Worm (Caenorhabditis elegans): ENCODE measurements around the gene M163.1.

Gene M163.1

DNA sequence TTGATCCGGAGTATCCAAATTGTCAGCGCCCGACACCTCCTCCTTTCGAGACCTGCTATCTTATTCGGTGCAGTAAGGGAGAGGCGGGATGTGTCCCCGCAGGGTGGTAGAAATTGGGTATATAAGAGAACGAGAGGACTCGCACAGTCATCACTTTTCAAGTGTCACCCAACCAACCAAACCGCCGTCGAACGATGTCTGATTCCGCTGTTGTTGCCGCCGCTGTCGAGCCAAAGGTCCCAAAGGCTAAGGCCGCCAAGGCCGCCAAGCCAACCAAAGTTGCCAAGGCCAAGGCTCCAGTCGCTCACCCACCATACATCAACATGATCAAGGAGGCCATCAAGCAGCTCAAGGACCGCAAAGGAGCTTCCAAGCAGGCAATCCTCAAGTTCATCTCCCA, 13.7 kb downstream of the M163.1 start, which contains the start of gene his-24 (continued):
- TF ChIP-seq F23B12.7 (tag; optimal IDR thresholded peaks at IDR 0.05; ENCODE audit: insufficient read depth): peak; percentile 36
- TF ChIP-seq dox-1 (GFP tag; IDR thresholded peaks at IDR 0.05): peak; percentile 71
- no peak for TF ChIP-seq hlh-12 (tag; optimal IDR thresholded peaks at IDR 0.05)
- TF ChIP-seq attf-5 (GFP tag; optimal IDR thresholded peaks at IDR 0.05): no peak
- peak; percentile 64 for TF ChIP-seq K12H6.12 (tag; optimal IDR thresholded peaks at IDR 0.05)
- TF ChIP-seq ztf-26 (tag; optimal IDR thresholded peaks at IDR 0.05): no peak
- TF ChIP-seq ceh-100 (GFP tag; IDR thresholded peaks at IDR 0.05): no peak
- peak; percentile 24 for TF ChIP-seq ama-1 (optimal IDR thresholded peaks at IDR 0.05)
- no peak for TF ChIP-seq ama-1 (GFP tag; optimal IDR thresholded peaks at IDR 0.05)
- peak; percentile 77 for TF ChIP-seq ceh-27 (GFP tag; optimal IDR thresholded peaks at IDR 0.05)
- peak; percentile 37 for TF ChIP-seq nhr-80 (tag; optimal IDR thresholded peaks at IDR 0.05)

DNA sequence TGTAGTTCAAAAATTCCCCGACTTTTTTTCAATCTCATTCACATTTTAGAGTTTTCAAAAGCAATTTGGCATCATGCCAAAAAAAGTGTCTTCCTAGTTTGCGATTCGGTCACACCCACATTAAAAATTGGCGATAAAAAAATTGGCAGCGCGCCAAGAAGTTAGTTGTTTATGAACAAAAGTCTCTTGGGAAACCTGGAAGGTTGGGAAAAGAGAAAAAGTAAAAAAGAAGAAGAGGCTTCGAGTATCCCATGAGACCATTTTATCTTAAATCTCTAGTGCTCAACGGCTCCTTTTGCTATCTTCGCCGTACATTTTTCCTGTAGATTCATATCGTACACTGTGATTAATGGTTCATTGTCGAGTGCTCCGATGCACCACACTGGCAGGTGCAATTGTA, 15.8 kb downstream of the M163.1 start:
- no peak for TF ChIP-seq hlh-26 (GFP tag; conservative IDR thresholded peaks at IDR 0.05)
- TF ChIP-seq repo-1 (tag; optimal IDR thresholded peaks at IDR 0.05): no peak
- TF ChIP-seq cebp-1 (GFP tag; IDR thresholded peaks at IDR 0.05): no peak
- no peak for TF ChIP-seq cebp-1 (tag; optimal IDR thresholded peaks at IDR 0.05)
- no peak for TF ChIP-seq Y95B8A.8 (GFP tag; IDR thresholded peaks at IDR 0.05)
- no peak for TF ChIP-seq tbx-9 (tag; optimal IDR thresholded peaks at IDR 0.05; ENCODE audit: borderline replicate concordance)
- no peak for TF ChIP-seq F22D6.2 (tag; optimal IDR thresholded peaks at IDR 0.05)
- TF ChIP-seq rpc-1 (optimal IDR thresholded peaks at IDR 0.05): no peak
- no peak for TF ChIP-seq rpc-1 (tag; optimal IDR thresholded peaks at IDR 0.05)
- no peak for TF ChIP-seq die-1 (tag; optimal IDR thresholded peaks at IDR 0.05)
- TF ChIP-seq ztf-25 (GFP tag; IDR thresholded peaks at IDR 0.05): no peak
- TF ChIP-seq unc-62 (GFP tag; optimal IDR thresholded peaks at IDR 0.05): no peak
- no peak for TF ChIP-seq D2030.7 (GFP tag; IDR thresholded peaks at IDR 0.05)
- TF ChIP-seq attf-5 (GFP tag; optimal IDR thresholded peaks at IDR 0.05): no peak

DNA sequence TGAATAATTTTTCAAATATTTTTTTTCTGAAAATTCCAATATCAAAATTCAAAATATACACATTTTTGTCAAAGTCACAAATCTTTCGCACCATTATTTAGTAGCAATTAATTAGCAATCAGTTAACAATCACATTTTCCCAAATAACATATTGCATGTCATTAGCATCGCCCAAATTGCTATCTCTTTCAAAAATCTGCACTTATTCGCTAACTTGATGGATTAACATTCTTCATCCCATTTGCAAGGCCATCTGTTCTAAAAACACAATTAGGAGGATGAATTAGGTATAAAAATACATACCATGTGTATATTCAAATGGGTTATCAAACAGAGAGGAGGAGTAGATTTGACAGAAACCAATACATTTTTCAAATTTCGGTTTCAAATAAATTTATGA, 16.3 kb downstream of the M163.1 start:
- no peak for TF ChIP-seq dpff-1 (tag; optimal IDR thresholded peaks at IDR 0.05)
- no peak for TF ChIP-seq rpc-1 (optimal IDR thresholded peaks at IDR 0.05)
- no peak for TF ChIP-seq rpc-1 (tag; optimal IDR thresholded peaks at IDR 0.05)
- no peak for TF ChIP-seq sea-2 (GFP tag; IDR thresholded peaks at IDR 0.05)
- TF ChIP-seq nfyb-1 (GFP tag; IDR thresholded peaks at IDR 0.05): no peak
- no peak for TF ChIP-seq F49E8.2 (tag; optimal IDR thresholded peaks at IDR 0.05; ENCODE audit: insufficient read depth)
- no peak for TF ChIP-seq sptf-2 (GFP tag; optimal IDR thresholded peaks at IDR 0.05)
- no peak for TF ChIP-seq bed-1 (GFP tag; IDR thresholded peaks at IDR 0.05)
- TF ChIP-seq C06A6.2 (GFP tag; conservative IDR thresholded peaks at IDR 0.05): no peak
- TF ChIP-seq nhr-179 (tag; optimal IDR thresholded peaks at IDR 0.05): no peak

DNA sequence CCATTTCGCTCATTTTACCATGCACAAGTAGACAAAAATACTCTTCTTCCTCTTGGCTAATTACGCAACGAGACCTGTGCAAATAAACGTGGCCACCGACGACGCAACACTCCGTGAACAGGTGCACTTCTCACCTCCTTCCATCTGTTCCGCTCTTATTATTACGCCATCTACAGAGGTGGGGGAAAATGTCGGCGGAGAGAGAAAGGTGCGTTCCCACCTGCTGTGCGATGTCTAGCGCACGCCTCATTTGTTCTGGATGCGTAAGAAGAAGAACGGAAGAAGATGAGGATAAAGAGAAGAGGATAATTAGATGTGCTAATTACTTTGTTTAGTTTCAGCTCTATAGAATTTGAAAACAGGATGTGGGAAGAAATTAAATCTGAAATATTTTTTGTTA, 17.1 kb downstream of the M163.1 start:
- TF ChIP-seq egl-44 (GFP tag; IDR thresholded peaks at IDR 0.05) (no peak), T07F8.4 (tag; optimal IDR thresholded peaks at IDR 0.05) (no peak), Y95B8A.8 (GFP tag; IDR thresholded peaks at IDR 0.05) (no peak)

DNA sequence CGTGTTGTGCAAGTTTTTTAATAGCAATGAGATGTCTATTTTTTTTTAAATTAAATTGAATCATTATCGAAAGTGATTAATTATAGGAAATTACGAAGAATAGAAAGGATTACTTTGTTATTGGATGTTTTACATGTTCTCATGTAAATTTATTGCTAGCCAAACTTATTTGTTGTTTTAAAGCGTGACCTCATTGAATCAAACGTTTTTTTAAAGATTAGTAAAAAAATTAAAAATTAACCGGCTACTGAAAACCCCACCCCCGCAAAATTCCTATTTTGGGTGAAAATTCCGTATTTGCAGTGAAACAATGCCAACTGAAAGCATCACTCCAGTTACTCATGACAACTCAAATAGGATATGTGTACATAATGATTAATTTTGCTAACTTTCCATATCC, 18.8 kb downstream of the M163.1 start, which contains the start of gene M163.8:
M163.8 (plus strand) TSS at position 301 of the 400 bp plus-strand sequence.
- no peak for TF ChIP-seq rec-8 (tag; optimal IDR thresholded peaks at IDR 0.05)
- no peak for TF ChIP-seq somi-1 (GFP tag; optimal IDR thresholded peaks at IDR 0.05)
- no peak for TF ChIP-seq pha-4 (tag; optimal IDR thresholded peaks at IDR 0.05)
- TF ChIP-seq repo-1 (tag; optimal IDR thresholded peaks at IDR 0.05): no peak
- no peak for TF ChIP-seq F52B5.7 (tag; optimal IDR thresholded peaks at IDR 0.05)
- no peak for TF ChIP-seq F22D6.2 (tag; optimal IDR thresholded peaks at IDR 0.05)
- no peak for TF ChIP-seq dpff-1 (tag; optimal IDR thresholded peaks at IDR 0.05)
- no peak for TF ChIP-seq egl-44 (GFP tag; IDR thresholded peaks at IDR 0.05)
- no peak for TF ChIP-seq B0336.3 (GFP tag; IDR thresholded peaks at IDR 0.05)

Data from whole organism, young adult.